Worm (Caenorhabditis elegans): ENCODE measurements around the gene R08F11.1.

ce11 chrV:3789770-3790169 is 5.8 kb upstream of the R08F11.1 start, which contains the start of gene R08F11.7:
- no peak for TF ChIP-seq pqm-1 (tag; optimal IDR thresholded peaks at IDR 0.05)
- no peak for TF ChIP-seq elt-3 (tag; optimal IDR thresholded peaks at IDR 0.05)
- no peak for TF ChIP-seq unc-62 (GFP tag; optimal IDR thresholded peaks at IDR 0.05)
- no peak for TF ChIP-seq elt-1 (tag; optimal IDR thresholded peaks at IDR 0.05)
- TF ChIP-seq nhr-76 (tag; optimal IDR thresholded peaks at IDR 0.05): no peak
- TF ChIP-seq nhr-77 (tag; optimal IDR thresholded peaks at IDR 0.05): no peak
- no peak for TF ChIP-seq mml-1 (tag; optimal IDR thresholded peaks at IDR 0.05)
- no peak for TF ChIP-seq nhr-11 (tag; optimal IDR thresholded peaks at IDR 0.05)
- TF ChIP-seq fkh-10 (GFP tag; optimal IDR thresholded peaks at IDR 0.05): no peak
- no peak for TF ChIP-seq snpc-4 (tag; optimal IDR thresholded peaks at IDR 0.05)
- TF ChIP-seq ztf-11 (tag; optimal IDR thresholded peaks at IDR 0.05): no peak
- no peak for TF ChIP-seq ceh-82 (tag; optimal IDR thresholded peaks at IDR 0.05)
- no peak for TF ChIP-seq fos-1 (tag; optimal IDR thresholded peaks at IDR 0.05)
- TF ChIP-seq egl-27 (tag; optimal IDR thresholded peaks at IDR 0.05): no peak

Data from whole organism, L3 larva.